Worm (Caenorhabditis elegans) whole organism, young adult: ENCODE measurements around the gene gcn-2.

Experiments used
- B0019.2 ChIP-seq: fragments of 200-800 bp; sonication (Bioruptor generic); conservative IDR thresholded peaks from 2 replicates; pipeline ENCODE4 v1.3.6; 2022; ENCODE audit warnings: missing genetic modification reagents, missing genetic modification characterization, missing compliant biosample characterization
- B0035.1 ChIP-seq: sonication (generic microtip); optimal IDR thresholded peaks from 2 replicates; lab custom pipeline; 2016; ENCODE audit warnings: missing genetic modification characterization, mild to moderate bottlenecking, missing compliant biosample characterization, missing genotype, missing genetic modification reagents
- C06A6.2 ChIP-seq: fragments of 200-800 bp; sonication (Bioruptor generic); conservative IDR thresholded peaks from 2 replicates; pipeline ENCODE4 v1.3.6; 2022; ENCODE audit warnings: missing genetic modification characterization, missing compliant biosample characterization
- C17E4.6 ChIP-seq: fragments of 200-800 bp; sonication (Bioruptor generic); IDR thresholded peaks from 2 replicates; pipeline ENCODE4 v1.3.6; 2022; ENCODE audit warnings: missing genetic modification reagents, missing genetic modification characterization, missing compliant biosample characterization
- D2030.7 ChIP-seq: fragments of 200-800 bp; sonication (Bioruptor generic); IDR thresholded peaks from 2 replicates; pipeline ENCODE4 v1.3.6; 2022; ENCODE audit warnings: missing genetic modification reagents, missing genetic modification characterization, missing compliant biosample characterization
- F22D6.2 ChIP-seq: sonication (generic microtip); optimal IDR thresholded peaks from 2 replicates; lab custom pipeline; 2016; ENCODE audit warnings: mild to moderate bottlenecking, missing genetic modification characterization, missing compliant biosample characterization
- F33H1.4 ChIP-seq: fragments of 200-800 bp; sonication (Bioruptor generic); IDR thresholded peaks from 2 replicates; pipeline ENCODE4 v1.3.6; 2022; ENCODE audit warnings: missing genetic modification reagents, missing genetic modification characterization, missing compliant biosample characterization
- F52B5.7 ChIP-seq: sonication (generic microtip); optimal IDR thresholded peaks from 2 replicates; lab custom pipeline; 2016; ENCODE audit warnings: mild to moderate bottlenecking, missing genetic modification characterization, missing compliant biosample characterization
- F55B11.4 ChIP-seq: sonication (generic microtip); optimal IDR thresholded peaks from 2 replicates; lab custom pipeline; 2016; ENCODE audit warnings: missing compliant biosample characterization, missing genetic modification characterization, borderline replicate concordance; ENCODE audit not compliant: insufficient read depth
- K12H6.12 ChIP-seq: fragments of 200-800 bp; sonication (Bioruptor generic); optimal IDR thresholded peaks from 2 replicates; lab custom pipeline; 2018; ENCODE audit warnings: mild to moderate bottlenecking, missing genetic modification characterization, missing compliant biosample characterization
- Y67H2A.10 ChIP-seq: fragments of 200-800 bp; sonication (Bioruptor generic); conservative IDR thresholded peaks from 2 replicates; pipeline ENCODE4 v1.3.6; 2022; ENCODE audit warnings: missing genetic modification reagents, missing genetic modification characterization, missing compliant biosample characterization
- ZK185.1 ChIP-seq: sonication (generic microtip); optimal IDR thresholded peaks from 2 replicates; lab custom pipeline; 2016; ENCODE audit warnings: mild to moderate bottlenecking, missing genetic modification characterization, missing compliant biosample characterization; ENCODE audit not compliant: poor library complexity, severe bottlenecking
- akir-1 ChIP-seq: fragments of 200-800 bp; sonication (Bioruptor generic); optimal IDR thresholded peaks from 2 replicates; lab custom pipeline; 2018; ENCODE audit warnings: mild to moderate bottlenecking, missing genetic modification characterization, moderate library complexity, missing compliant biosample characterization
- atf-7 ChIP-seq: sonication (generic microtip); optimal IDR thresholded peaks from 2 replicates; lab custom pipeline; 2017; ENCODE audit warnings: mild to moderate bottlenecking, missing genetic modification characterization, missing compliant biosample characterization
- cebp-1 ChIP-seq, 2 experiments: fragments of 200-800 bp in 1 of 2; sonication (Bioruptor generic) in 1 of 2; sonication (generic microtip) in 1 of 2; IDR thresholded peaks in 1 of 2; optimal IDR thresholded peaks in 1 of 2; 2 replicates each; pipeline versions ENCODE4 v1.3.6 to Lab custom; 2017 to 2022; ENCODE audit warnings: missing compliant biosample characterization in 2 of 2, missing genetic modification characterization in 2 of 2, mild to moderate bottlenecking in 1 of 2, missing genetic modification reagents in 1 of 2, moderate library complexity in 1 of 2
- ceh-27 ChIP-seq: fragments of 200-800 bp; sonication (Bioruptor generic); optimal IDR thresholded peaks from 2 replicates; lab custom pipeline; 2018; ENCODE audit warnings: mild to moderate bottlenecking, missing genetic modification characterization, moderate library complexity, missing compliant biosample characterization
- ceh-79 ChIP-seq: sonication (generic microtip); optimal IDR thresholded peaks from 2 replicates; lab custom pipeline; 2017; ENCODE audit warnings: mild to moderate bottlenecking, missing genetic modification characterization, missing compliant biosample characterization
- chd-7 ChIP-seq: sonication (generic microtip); optimal IDR thresholded peaks from 2 replicates; lab custom pipeline; 2016; ENCODE audit warnings: mild to moderate bottlenecking, missing genetic modification characterization, moderate library complexity, missing compliant biosample characterization
- gei-17 ChIP-seq: fragments of 200-800 bp; sonication (Bioruptor generic); optimal IDR thresholded peaks from 2 replicates; lab custom pipeline; 2018; ENCODE audit warnings: mild to moderate bottlenecking, missing genetic modification characterization, missing compliant biosample characterization
- hlh-12 ChIP-seq: sonication (generic microtip); optimal IDR thresholded peaks from 2 replicates; lab custom pipeline; 2016; ENCODE audit warnings: missing genetic modification characterization, missing compliant biosample characterization
- hrde-1 ChIP-seq: sonication (generic microtip); optimal IDR thresholded peaks from 2 replicates; lab custom pipeline; 2016; ENCODE audit warnings: missing genetic modification characterization, mild to moderate bottlenecking, missing compliant biosample characterization, moderate library complexity, missing genotype, missing genetic modification reagents, borderline replicate concordance
- lag-1 ChIP-seq: fragments of 200-800 bp; sonication (Bioruptor generic); IDR thresholded peaks from 2 replicates; pipeline ENCODE4 v1.3.6; 2022; ENCODE audit warnings: missing genetic modification reagents, missing genetic modification characterization, missing compliant biosample characterization
- let-526 ChIP-seq: fragments of 200-800 bp; sonication (Bioruptor generic); IDR thresholded peaks from 2 replicates; pipeline ENCODE4 v1.3.6; 2022; ENCODE audit warnings: missing genetic modification reagents, missing genetic modification characterization, missing compliant biosample characterization
- let-607 ChIP-seq, 2 experiments: fragments of 200-800 bp in 1 of 2; sonication (Bioruptor generic) in 1 of 2; sonication (generic microtip) in 1 of 2; optimal IDR thresholded peaks; 2 replicates each; lab custom pipeline; 2016 to 2018; ENCODE audit warnings: mild to moderate bottlenecking in 2 of 2, missing compliant biosample characterization in 2 of 2, missing genetic modification characterization in 2 of 2, moderate library complexity in 2 of 2, missing genotype in 1 of 2
- lin-35 ChIP-seq, 3 experiments: fragments of 150-350 bp in 2 of 3; sonication (generic microtip) in 1 of 3; optimal IDR thresholded peaks; 2 replicates each; lab custom pipeline; 2014 to 2018; ENCODE audit warnings: missing biosample characterization in 3 of 3, missing genetic modification characterization in 3 of 3, missing genetic modification reagents in 3 of 3
- lin-54 ChIP-seq: fragments of 200-800 bp; sonication (Bioruptor generic); optimal IDR thresholded peaks from 2 replicates; lab custom pipeline; 2018; ENCODE audit warnings: mild to moderate bottlenecking, missing genetic modification characterization, missing compliant biosample characterization
- lir-1 ChIP-seq: fragments of 200-800 bp; sonication (Bioruptor generic); conservative IDR thresholded peaks from 2 replicates; pipeline ENCODE4 v1.3.6; 2022; ENCODE audit warnings: missing genetic modification reagents, missing genetic modification characterization, missing compliant biosample characterization
- madf-6 ChIP-seq: fragments of 200-800 bp; sonication (Bioruptor generic); IDR thresholded peaks from 2 replicates; pipeline ENCODE4 v1.3.6; 2022; ENCODE audit warnings: missing genetic modification reagents, missing genetic modification characterization, missing compliant biosample characterization
- madf-8 ChIP-seq: fragments of 200-800 bp; sonication (Bioruptor generic); conservative IDR thresholded peaks from 2 replicates; pipeline ENCODE4 v1.3.6; 2022; ENCODE audit warnings: missing genetic modification reagents, missing genetic modification characterization, missing compliant biosample characterization
- mcd-1 ChIP-seq: fragments of 200-800 bp; sonication (Bioruptor generic); IDR thresholded peaks from 2 replicates; pipeline ENCODE4 v1.3.6; 2022; ENCODE audit warnings: missing genetic modification reagents, missing genetic modification characterization, missing compliant biosample characterization
- mes-4 ChIP-seq: sonication (generic microtip); optimal IDR thresholded peaks from 2 replicates; lab custom pipeline; 2016; ENCODE audit warnings: missing genotype, missing genetic modification characterization, missing compliant biosample characterization
- mxl-1 ChIP-seq: sonication (generic microtip); optimal IDR thresholded peaks from 2 replicates; lab custom pipeline; 2016; ENCODE audit warnings: missing genetic modification characterization, missing compliant biosample characterization
- nhr-120 ChIP-seq: fragments of 200-800 bp; sonication (Bioruptor generic); IDR thresholded peaks from 2 replicates; pipeline ENCODE4 v1.3.6; 2022; ENCODE audit warnings: missing genetic modification characterization, missing compliant biosample characterization
- nhr-80 ChIP-seq: sonication (generic microtip); optimal IDR thresholded peaks from 2 replicates; lab custom pipeline; 2016; ENCODE audit warnings: missing genetic modification characterization, missing compliant biosample characterization
- nhr-90 ChIP-seq: sonication (generic microtip); optimal IDR thresholded peaks from 2 replicates; lab custom pipeline; 2016; ENCODE audit warnings: missing genotype, mild to moderate bottlenecking, missing genetic modification characterization, missing compliant biosample characterization
- pha-4 ChIP-seq: fragments of 150-350 bp; sonication (generic microtip); optimal IDR thresholded peaks from 2 replicates; lab custom pipeline; 2014; ENCODE audit warnings: missing biosample characterization, missing genetic modification reagents, missing genetic modification characterization
- rec-8 ChIP-seq, 2 experiments: sonication (generic microtip); optimal IDR thresholded peaks; 2 replicates each; lab custom pipeline; 2016; ENCODE audit warnings: mild to moderate bottlenecking in 2 of 2, missing genetic modification characterization in 2 of 2, missing genetic modification reagents in 2 of 2, missing genotype in 2 of 2, missing biosample characterization in 1 of 2, missing compliant biosample characterization in 1 of 2, moderate library complexity in 1 of 2
- sdz-38 ChIP-seq: sonication (generic microtip); optimal IDR thresholded peaks from 2 replicates; lab custom pipeline; 2016; ENCODE audit warnings: missing genotype, missing genetic modification characterization, missing compliant biosample characterization
- snpc-1.1 ChIP-seq: sonication (generic microtip); optimal IDR thresholded peaks from 2 replicates; lab custom pipeline; 2017; ENCODE audit warnings: missing genetic modification characterization, mild to moderate bottlenecking, missing compliant biosample characterization, antibody characterized with exemption, moderate library complexity, missing genotype, missing genetic modification reagents; ENCODE audit not compliant: insufficient read depth
- snpc-1.3 ChIP-seq: sonication (generic microtip); optimal IDR thresholded peaks from 2 replicates; lab custom pipeline; 2017; ENCODE audit warnings: missing genetic modification characterization, mild to moderate bottlenecking, missing compliant biosample characterization, antibody characterized with exemption, moderate library complexity, missing genotype, missing genetic modification reagents; ENCODE audit not compliant: insufficient read depth
- snpc-4 ChIP-seq, 5 experiments: fragments of 150-350 bp in 1 of 5; sonication (generic microtip) in 4 of 5; optimal IDR thresholded peaks; 2 replicates each; lab custom pipeline; 2014 to 2018; ENCODE audit warnings: missing genetic modification characterization in 5 of 5, missing biosample characterization in 3 of 5, antibody characterized with exemption in 2 of 5, mild to moderate bottlenecking in 2 of 5, missing compliant biosample characterization in 2 of 5, missing genotype in 2 of 5, moderate library complexity in 2 of 5, missing genetic modification reagents in 1 of 5
- unc-130 ChIP-seq: sonication (generic microtip); optimal IDR thresholded peaks from 2 replicates; lab custom pipeline; 2016; ENCODE audit warnings: missing genetic modification reagents, missing genetic modification characterization, missing compliant biosample characterization
- ztf-18 ChIP-seq: sonication (generic microtip); optimal IDR thresholded peaks from 2 replicates; lab custom pipeline; 2016; ENCODE audit warnings: missing genotype, mild to moderate bottlenecking, missing genetic modification characterization, missing compliant biosample characterization

gcn-2 gene

ce11 chrII:13116710-13117109 lies 32.7 kb downstream of the gcn-2 start, which contains the start of gene rict-1:
rict-1 (minus strand) TSS chrII:13116810.
- TF ChIP-seq B0035.1 (tag; lab: Kevin White, UChicago) = no peak
- no peak for TF ChIP-seq F22D6.2 (tag; lab: Kevin White, UChicago)
- no peak for TF ChIP-seq gei-17 (GFP tag; lab: Kevin White, UChicago)
- TF ChIP-seq F52B5.7 (tag; lab: Kevin White, UChicago) = no peak
- no peak for TF ChIP-seq pha-4 (tag; lab: Kevin White, UChicago)
- TF ChIP-seq madf-8 = no peak
- peak; percentile 16 for TF ChIP-seq nhr-80

- peak; percentile 36 for TF ChIP-seq ztf-18
- peak; percentile 60 for TF ChIP-seq lin-54 (GFP tag; lab: Kevin White, UChicago)
- no peak for TF ChIP-seq snpc-4 (GFP tag; optimal IDR thresholded peaks at IDR 0.05; lab: Kevin White, UChicago)
- peak in 2 of 4 experiments; percentile 33 to 56 for TF ChIP-seq snpc-4 (tag; optimal IDR thresholded peaks at IDR 0.05; lab: Kevin White, UChicago)
- TF ChIP-seq D2030.7 (GFP tag; lab: Robert Waterston, UW) = peak; percentile 44; the same call in 1 of the 2 replicates
- TF ChIP-seq rec-8 (tag; optimal IDR thresholded peaks at IDR 0.05; lab: Kevin White, UChicago) = peak; percentile 2 to 89
- no peak for TF ChIP-seq cebp-1 (GFP tag; IDR thresholded peaks at IDR 0.05; lab: Robert Waterston, UW)
- peak; percentile 27 for TF ChIP-seq cebp-1 (tag; optimal IDR thresholded peaks at IDR 0.05; lab: Kevin White, UChicago)
- TF ChIP-seq snpc-1.1 = peak; percentile 51
- TF ChIP-seq F55B11.4 = no peak
- TF ChIP-seq C17E4.6 (GFP tag; lab: Robert Waterston, UW) = no peak
- TF ChIP-seq Y67H2A.10 (GFP tag; lab: Robert Waterston, UW) = no peak
- TF ChIP-seq C06A6.2 (GFP tag; lab: Robert Waterston, UW) = no peak
- TF ChIP-seq B0035.1 (tag; lab: Kevin White, UChicago) = peak; percentile 6
- TF ChIP-seq atf-7 (tag; lab: Kevin White, UChicago) = peak; percentile 15
- TF ChIP-seq ceh-27 = peak; percentile 51
- no peak for TF ChIP-seq lag-1 (GFP tag; lab: Robert Waterston, UW)
- TF ChIP-seq chd-7 = no peak
- TF ChIP-seq snpc-1.3 (tag; lab: Kevin White, UChicago) = peak; percentile 30
- TF ChIP-seq F33H1.4 (GFP tag; lab: Robert Waterston, UW) = peak; percentile 33; the same call in 1 of the 2 replicates
- TF ChIP-seq lir-1 = 0 out of 2 replicates have a peak, but pooled peaks have one; percentile 6
- TF ChIP-seq madf-6 (GFP tag; lab: Robert Waterston, UW) = peak; percentile 53
- TF ChIP-seq sdz-38 = no peak
- no peak for TF ChIP-seq hrde-1 (tag; lab: Kevin White, UChicago)
- TF ChIP-seq mcd-1 (GFP tag; lab: Robert Waterston, UW) = peak; percentile 68; the same call in 1 of the 2 replicates
- TF ChIP-seq lin-35 (GFP tag; optimal IDR thresholded peaks at IDR 0.05; lab: Kevin White, UChicago) = peak in 1 of 3 experiments; percentile 41
- no peak for TF ChIP-seq let-526 (GFP tag; lab: Robert Waterston, UW)
- TF ChIP-seq ZK185.1 = peak; percentile 91
- TF ChIP-seq K12H6.12 (tag; lab: Kevin White, UChicago) = peak; percentile 44
- TF ChIP-seq F22D6.2 (tag; lab: Kevin White, UChicago) = peak; percentile 30
- TF ChIP-seq B0019.2 (GFP tag; lab: Robert Waterston, UW) = no peak
- TF ChIP-seq nhr-90 (tag; lab: Kevin White, UChicago) = no peak
- peak; percentile 90 for TF ChIP-seq unc-130
- peak; percentile 54 for TF ChIP-seq ceh-79 (tag; lab: Kevin White, UChicago)
- TF ChIP-seq mxl-1 (tag; lab: Kevin White, UChicago) = no peak
- TF ChIP-seq let-607 (tag; optimal IDR thresholded peaks at IDR 0.05; lab: Kevin White, UChicago) = peak in 1 of 2 experiments; percentile 61
- no peak for TF ChIP-seq nhr-120
- no peak for TF ChIP-seq akir-1 (GFP tag; lab: Kevin White, UChicago)
- no peak for TF ChIP-seq hlh-12 (tag; lab: Kevin White, UChicago)
- 0 out of 2 replicates have a peak, but pooled peaks have one; percentile 30 for TF ChIP-seq madf-8
- no peak for TF ChIP-seq mes-4 (tag; lab: Kevin White, UChicago)
Measured at ce11 chrII:13117135-13117534, 33.2 kb downstream of the gcn-2 start, which contains the start of gene gfm-1. gfm-1 (plus strand) TSS chrII:13117483.
